Fruit fly (Drosophila melanogaster) whole organism, wandering third instar larva: ENCODE results near the gene chas.

Experiments
- CG32264 ChIP-seq: fragments of 200-800 bp; sonication (Bioruptor generic); optimal IDR thresholded peaks from 2 replicates; lab custom pipeline; 2016; ENCODE audit warnings: missing biosample characterization, missing genetic modification characterization
- Sp1 ChIP-seq: fragments of 200-800 bp; sonication (Bioruptor generic); optimal IDR thresholded peaks from 3 replicates; lab custom pipeline; 2019; ENCODE audit warnings: missing biosample characterization, mild to moderate bottlenecking, missing genetic modification characterization, moderate library complexity
- rgr ChIP-seq: fragments of 200-800 bp; sonication (Bioruptor generic); optimal IDR thresholded peaks from 3 replicates; lab custom pipeline; 2016; ENCODE audit warnings: missing biosample characterization, mild to moderate bottlenecking, missing genetic modification characterization

DNA sequence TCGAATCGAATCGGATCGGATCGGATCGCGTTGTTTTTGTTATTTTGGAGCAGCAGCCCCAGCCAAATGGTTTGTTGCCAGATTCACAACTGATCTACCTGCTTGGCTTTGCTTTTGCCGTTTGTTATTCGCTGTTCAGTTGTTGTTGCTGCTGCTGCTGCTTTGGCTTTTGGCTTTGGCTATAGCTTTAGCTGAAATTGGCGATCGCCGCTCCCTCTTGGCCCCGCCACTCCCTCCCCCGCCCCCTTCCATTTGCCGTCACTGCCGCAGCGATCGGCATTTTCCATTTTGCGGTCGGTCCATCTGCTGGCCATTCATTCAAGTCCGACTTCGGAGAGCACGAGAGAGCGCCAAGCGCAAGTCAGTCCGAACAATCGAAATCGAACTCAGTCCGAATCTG is at the start of gene chas:
- no peak for TF ChIP-seq Sp1 (GFP tag; lab: Kevin White, UChicago)
- no peak for TF ChIP-seq CG32264 (GFP tag; lab: Kevin White, UChicago)
- no peak for TF ChIP-seq rgr (GFP tag; lab: Kevin White, UChicago)
